Fruit fly (Drosophila melanogaster) whole organism, embryonic: ENCODE results near the gene CG8925.
A peak's percentile ranks its signal among the peaks of the same experiment; 100 is the strongest.

Source experiments
- Adf1 ChIP-seq: fragments of 200-800 bp; sonication (Bioruptor generic); IDR thresholded peaks from 2 replicates; pipeline ENCODE4 v1.3.6; 2022; ENCODE audit warnings: missing biosample characterization, missing genetic modification characterization
- Asciz ChIP-seq: fragments of 200-800 bp; sonication (Bioruptor generic); optimal IDR thresholded peaks from 2 replicates; lab custom pipeline; 2017; ENCODE audit warnings: missing biosample characterization, mild to moderate bottlenecking, missing genetic modification characterization, missing genetic modification reagents
- Atf6 ChIP-seq: fragments of 200-800 bp; sonication (Bioruptor generic); IDR thresholded peaks from 2 replicates; pipeline ENCODE4 v1.3.6; 2022; ENCODE audit warnings: missing biosample characterization, missing genetic modification characterization
- CG10209 ChIP-seq: fragments of 200-800 bp; sonication (Bioruptor generic); optimal IDR thresholded peaks from 3 replicates; lab custom pipeline; 2017; ENCODE audit warnings: missing biosample characterization, mild to moderate bottlenecking, missing genetic modification characterization, missing genetic modification reagents
- CG10431 ChIP-seq: fragments of 200-800 bp; sonication (Bioruptor generic); optimal IDR thresholded peaks from 3 replicates; lab custom pipeline; 2018; ENCODE audit warnings: missing biosample characterization, mild to moderate bottlenecking, missing genetic modification characterization
- CG12236 ChIP-seq: fragments of 200-800 bp; sonication (Bioruptor generic); optimal IDR thresholded peaks from 2 replicates; lab custom pipeline; 2016; ENCODE audit warnings: missing biosample characterization, missing genetic modification characterization
- CG12942 ChIP-seq: fragments of 200-800 bp; sonication (Bioruptor generic); optimal IDR thresholded peaks from 3 replicates; lab custom pipeline; 2016; ENCODE audit warnings: missing biosample characterization, missing genetic modification characterization
- CG13296 ChIP-seq: fragments of 200-800 bp; sonication (Bioruptor generic); optimal IDR thresholded peaks from 3 replicates; lab custom pipeline; 2018; ENCODE audit warnings: missing biosample characterization, mild to moderate bottlenecking, missing genetic modification characterization
- CG14050 ChIP-seq: fragments of 200-800 bp; sonication (Bioruptor generic); IDR thresholded peaks from 3 replicates; pipeline ENCODE4 v1.3.6; 2022; ENCODE audit warnings: missing biosample characterization, missing genetic modification characterization
- CG15269 ChIP-seq: fragments of 200-800 bp; sonication (Bioruptor generic); optimal IDR thresholded peaks from 2 replicates; lab custom pipeline; 2018; ENCODE audit warnings: missing biosample characterization, mild to moderate bottlenecking, missing genetic modification characterization, moderate library complexity
- CG1529 ChIP-seq: fragments of 200-800 bp; sonication (Bioruptor generic); optimal IDR thresholded peaks from 3 replicates; lab custom pipeline; 2018; ENCODE audit warnings: missing biosample characterization, missing genetic modification characterization
- CG15514 ChIP-seq: fragments of 200-800 bp; sonication (Bioruptor generic); optimal IDR thresholded peaks from 3 replicates; lab custom pipeline; 2017; ENCODE audit warnings: missing biosample characterization, missing genetic modification characterization, mild to moderate bottlenecking, moderate library complexity, missing genetic modification reagents
- CG18011 ChIP-seq: fragments of 200-800 bp; sonication (Bioruptor generic); optimal IDR thresholded peaks from 2 replicates; lab custom pipeline; 2017; ENCODE audit warnings: missing biosample characterization, missing genetic modification characterization, mild to moderate bottlenecking, moderate library complexity, missing genotype
- CG1832 ChIP-seq: fragments of 200-800 bp; sonication (Bioruptor generic); optimal IDR thresholded peaks from 2 replicates; lab custom pipeline; 2017; ENCODE audit warnings: missing biosample characterization, mild to moderate bottlenecking, missing genetic modification characterization, inconsistent platforms
- CG31365 ChIP-seq: fragments of 200-800 bp; sonication (Bioruptor generic); optimal IDR thresholded peaks from 2 replicates; lab custom pipeline; 2018; ENCODE audit warnings: missing biosample characterization, mild to moderate bottlenecking, missing genetic modification characterization
- CG3163 ChIP-seq: fragments of 200-800 bp; sonication (Bioruptor generic); optimal IDR thresholded peaks from 3 replicates; lab custom pipeline; 2016; ENCODE audit warnings: missing biosample characterization, missing genetic modification characterization
- CG3281 ChIP-seq: fragments of 200-800 bp; sonication (Bioruptor generic); optimal IDR thresholded peaks from 3 replicates; lab custom pipeline; 2017; ENCODE audit warnings: missing biosample characterization, mild to moderate bottlenecking, missing genetic modification characterization
- CG3407 ChIP-seq: fragments of 200-800 bp; sonication (Bioruptor generic); optimal IDR thresholded peaks from 2 replicates; lab custom pipeline; 2018; ENCODE audit warnings: missing biosample characterization, mild to moderate bottlenecking, missing genetic modification characterization
- CG4360 ChIP-seq: fragments of 200-800 bp; sonication (Bioruptor generic); IDR thresholded peaks from 2 replicates; pipeline ENCODE4 v1.3.6; 2022; ENCODE audit warnings: missing biosample characterization, missing genetic modification characterization
- CG5245 ChIP-seq: fragments of 200-800 bp; sonication (Bioruptor generic); optimal IDR thresholded peaks from 3 replicates; lab custom pipeline; 2016; ENCODE audit warnings: missing biosample characterization, missing genetic modification characterization
- CG6175 ChIP-seq: fragments of 200-800 bp; sonication (Bioruptor generic); IDR thresholded peaks from 3 replicates; pipeline ENCODE4 v1.3.6; 2022; ENCODE audit warnings: missing biosample characterization, missing genetic modification characterization
- CG6854 ChIP-seq: fragments of 200-800 bp; sonication (Bioruptor generic); optimal IDR thresholded peaks from 3 replicates; lab custom pipeline; 2017; ENCODE audit warnings: missing biosample characterization, mild to moderate bottlenecking, missing genetic modification characterization
- CG8290 ChIP-seq, 3 experiments: fragments of 200-800 bp; sonication (Bioruptor generic); optimal IDR thresholded peaks; 2 replicates each; lab custom pipeline; 2016 to 2019; ENCODE audit warnings: missing biosample characterization in 3 of 3, missing genetic modification characterization in 3 of 3, mild to moderate bottlenecking in 2 of 3, moderate library complexity in 1 of 3
- Chrac-16 ChIP-seq: fragments of 200-800 bp; sonication (Bioruptor generic); optimal IDR thresholded peaks from 3 replicates; lab custom pipeline; 2016; ENCODE audit warnings: missing biosample characterization, missing genetic modification characterization
- Doc2 ChIP-seq: fragments of 200-800 bp; sonication (Bioruptor generic); IDR thresholded peaks from 2 replicates; pipeline ENCODE4 v1.3.6; 2022; ENCODE audit warnings: missing biosample characterization, missing genetic modification characterization
- Drgx ChIP-seq: fragments of 200-800 bp; sonication (Bioruptor generic); IDR thresholded peaks from 2 replicates; pipeline ENCODE4 v1.3.6; 2022; ENCODE audit warnings: missing biosample characterization, missing genetic modification characterization
- E2f2 ChIP-seq: fragments of 200-800 bp; sonication (Bioruptor generic); IDR thresholded peaks from 2 replicates; pipeline ENCODE4 v1.3.6; 2022; ENCODE audit warnings: missing biosample characterization, missing genetic modification characterization
- Fer1 ChIP-seq: fragments of 200-800 bp; sonication (Bioruptor generic); optimal IDR thresholded peaks from 2 replicates; lab custom pipeline; 2017; ENCODE audit warnings: missing biosample characterization, mild to moderate bottlenecking, missing genetic modification characterization
- Hmr ChIP-seq: fragments of 200-800 bp; sonication (Bioruptor generic); optimal IDR thresholded peaks from 3 replicates; lab custom pipeline; 2017; ENCODE audit warnings: mild to moderate bottlenecking, missing biosample characterization, missing genetic modification reagents, missing genetic modification characterization
- Lhr ChIP-seq: fragments of 200-800 bp; sonication (Bioruptor generic); optimal IDR thresholded peaks from 3 replicates; lab custom pipeline; 2017; ENCODE audit warnings: mild to moderate bottlenecking, missing biosample characterization, missing genetic modification reagents, missing genetic modification characterization
- NFAT ChIP-seq: fragments of 200-800 bp; sonication (Bioruptor generic); IDR thresholded peaks from 2 replicates; pipeline ENCODE4 v1.3.6; 2022; ENCODE audit warnings: missing biosample characterization, missing genetic modification characterization
- Oli ChIP-seq: fragments of 200-800 bp; sonication (Bioruptor generic); optimal IDR thresholded peaks from 2 replicates; lab custom pipeline; 2018; ENCODE audit warnings: missing biosample characterization, mild to moderate bottlenecking, missing genetic modification characterization, moderate library complexity
- Poxn ChIP-seq: fragments of 200-800 bp; sonication (Bioruptor generic); IDR thresholded peaks from 2 replicates; pipeline ENCODE4 v1.3.6; 2022; ENCODE audit warnings: missing biosample characterization, missing genetic modification characterization
- Sry-δ ChIP-seq: fragments of 200-800 bp; sonication (Bioruptor generic); optimal IDR thresholded peaks from 2 replicates; lab custom pipeline; 2016; ENCODE audit warnings: missing biosample characterization, missing genetic modification characterization
- Vsx1 ChIP-seq: fragments of 200-800 bp; sonication (Bioruptor generic); optimal IDR thresholded peaks from 2 replicates; lab custom pipeline; 2017; ENCODE audit warnings: missing biosample characterization, mild to moderate bottlenecking, missing genetic modification characterization, missing genetic modification reagents
- ash1 ChIP-seq: fragments of 200-800 bp; sonication (Bioruptor generic); optimal IDR thresholded peaks from 2 replicates; lab custom pipeline; 2018; ENCODE audit warnings: missing biosample characterization, mild to moderate bottlenecking, missing genetic modification characterization
- ci ChIP-seq: fragments of 200-800 bp; sonication (Bioruptor generic); IDR thresholded peaks from 3 replicates; pipeline ENCODE4 v1.3.6; 2022; ENCODE audit warnings: missing biosample characterization, missing genetic modification characterization
- esg ChIP-seq: fragments of 200-800 bp; sonication (Bioruptor generic); conservative IDR thresholded peaks from 2 replicates; pipeline ENCODE4 v1.3.6; 2022; ENCODE audit warnings: missing biosample characterization, missing genetic modification characterization
- exex ChIP-seq: fragments of 200-800 bp; sonication (Bioruptor generic); optimal IDR thresholded peaks from 4 replicates; lab custom pipeline; 2018; ENCODE audit warnings: missing biosample characterization, mild to moderate bottlenecking, missing genetic modification characterization, moderate library complexity
- eyg ChIP-seq: fragments of 200-800 bp; sonication (Bioruptor generic); optimal IDR thresholded peaks from 3 replicates; lab custom pipeline; 2016; ENCODE audit warnings: missing biosample characterization, missing genetic modification characterization
- kah ChIP-seq: fragments of 200-800 bp; sonication (Bioruptor generic); optimal IDR thresholded peaks from 2 replicates; lab custom pipeline; 2018; ENCODE audit warnings: missing biosample characterization, mild to moderate bottlenecking, missing genetic modification characterization
- ken ChIP-seq: fragments of 200-800 bp; sonication (Bioruptor generic); IDR thresholded peaks from 3 replicates; pipeline ENCODE4 v1.3.6; 2022; ENCODE audit warnings: missing biosample characterization, missing genetic modification characterization
- otp ChIP-seq: fragments of 200-800 bp; sonication (Bioruptor generic); IDR thresholded peaks from 3 replicates; pipeline ENCODE4, ENCODE4 v1.3.6; 2022; ENCODE audit warnings: missing biosample characterization, missing genetic modification characterization
- pfk ChIP-seq: fragments of 200-800 bp; sonication (Bioruptor generic); optimal IDR thresholded peaks from 2 replicates; lab custom pipeline; 2018; ENCODE audit warnings: missing biosample characterization, mild to moderate bottlenecking, missing genetic modification characterization, moderate library complexity
- ranshi ChIP-seq: fragments of 200-800 bp; sonication (Bioruptor generic); IDR thresholded peaks from 2 replicates; pipeline ENCODE4 v1.3.6; 2022; ENCODE audit warnings: missing biosample characterization, missing genetic modification characterization
- slbo ChIP-seq: fragments of 200-800 bp; sonication (Bioruptor generic); IDR thresholded peaks from 2 replicates; pipeline ENCODE4 v1.3.6; 2022; ENCODE audit warnings: missing biosample characterization, missing genetic modification characterization
- toy ChIP-seq: fragments of 200-800 bp; sonication (Bioruptor generic); IDR thresholded peaks from 2 replicates; pipeline ENCODE4 v1.3.6; 2022; ENCODE audit warnings: missing biosample characterization, missing genetic modification characterization
- trem ChIP-seq: fragments of 200-800 bp; optimal IDR thresholded peaks from 3 replicates; lab custom pipeline; 2019; ENCODE audit warnings: missing biosample characterization, mild to moderate bottlenecking, missing genetic modification characterization, moderate library complexity

The CG8925 gene

DNA sequence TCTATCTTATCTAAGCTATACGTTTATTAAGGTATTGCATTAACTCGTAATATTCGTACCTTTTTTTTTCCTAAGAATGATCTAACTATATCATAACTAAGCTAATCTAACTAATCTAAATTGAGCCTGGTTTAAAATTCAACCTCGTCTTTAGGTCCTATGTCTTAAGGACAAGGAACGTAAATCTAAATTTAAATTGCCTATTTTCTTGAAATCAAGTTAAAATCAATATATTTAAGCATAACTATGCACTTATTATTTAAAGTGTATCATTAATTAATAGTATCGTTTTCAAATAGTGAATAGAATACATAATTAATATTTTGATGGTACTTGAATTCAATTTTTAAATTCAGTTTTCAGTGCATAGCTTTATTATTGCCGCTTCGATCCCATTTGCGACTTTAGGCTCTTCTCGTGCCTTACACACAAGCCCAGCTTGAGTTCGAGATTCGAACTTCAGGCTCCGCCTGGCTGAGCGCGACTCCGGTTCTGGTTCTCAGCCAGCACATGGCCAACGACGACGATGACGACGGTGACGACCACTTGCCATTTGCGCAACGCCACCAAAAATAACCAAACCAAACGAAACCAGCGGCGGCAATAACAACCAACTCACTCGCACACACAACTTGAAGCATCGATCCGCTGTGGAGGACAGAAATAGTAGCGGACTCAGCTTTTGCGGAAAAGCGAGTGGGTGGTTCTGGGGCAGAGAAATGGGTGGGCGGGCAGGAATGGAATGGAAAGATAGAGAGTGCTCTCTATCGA is 39.2 kb downstream of the CG8925 start (continued):
- TF ChIP-seq Fer1 (GFP tag; lab: Kevin White, UChicago): no peak
- peak; percentile 11 for TF ChIP-seq CG6854 (GFP tag; lab: Kevin White, UChicago)
- no peak for TF ChIP-seq CG1529 (GFP tag; lab: Kevin White, UChicago)
- peak; percentile 33; the same call in 1 of the 2 replicates for TF ChIP-seq slbo
- TF ChIP-seq CG10431 (GFP tag; lab: Kevin White, UChicago): no peak
- TF ChIP-seq otp (GFP tag; lab: Robert Waterston, UW): 0 out of 3 replicates have a peak, but pooled peaks have one; percentile 18
- no peak for TF ChIP-seq Oli
- TF ChIP-seq Atf6: peak; percentile 33; the same call in 1 of the 2 replicates
- peak; percentile 5 for TF ChIP-seq CG31365 (tag; lab: Kevin White, UChicago)
- TF ChIP-seq ranshi (GFP tag; lab: Robert Waterston, UW): 0 out of 2 replicates have a peak, but pooled peaks have one; percentile 20
- peak; percentile 4 for TF ChIP-seq CG1832
- TF ChIP-seq CG18011: no peak
- 0 out of 2 replicates have a peak, but pooled peaks have one; percentile 16 for TF ChIP-seq CG4360 (GFP tag; lab: Robert Waterston, UW)
- peak; percentile 21 for TF ChIP-seq CG15514 (GFP tag; lab: Kevin White, UChicago)
- TF ChIP-seq CG15269 (tag; lab: Kevin White, UChicago): peak; percentile 18
- TF ChIP-seq CG3281 (GFP tag; lab: Kevin White, UChicago): no peak
- TF ChIP-seq NFAT (GFP tag; lab: Robert Waterston, UW): no peak
- TF ChIP-seq Asciz: no peak
- TF ChIP-seq E2f2 (GFP tag; lab: Robert Waterston, UW): peak; percentile 13; the same call in 1 of the 2 replicates
- peak; percentile 7; the same call in 1 of the 2 replicates for TF ChIP-seq Drgx (GFP tag; lab: Robert Waterston, UW)
- TF ChIP-seq CG14050 (GFP tag; lab: Robert Waterston, UW): no peak; the same call in 2 of the 3 replicates
- 0 out of 3 replicates have a peak, but pooled peaks have one; percentile 30 for TF ChIP-seq ken (GFP tag; lab: Robert Waterston, UW)
- no peak for TF ChIP-seq Poxn (GFP tag; lab: Robert Waterston, UW)
- TF ChIP-seq Sry-δ (GFP tag; lab: Kevin White, UChicago): no peak
- TF ChIP-seq CG5245 (GFP tag; lab: Kevin White, UChicago): no peak
- no peak for TF ChIP-seq CG12942 (GFP tag; lab: Kevin White, UChicago)
- peak; percentile 25 for TF ChIP-seq Hmr (GFP tag; lab: Kevin White, UChicago)
- TF ChIP-seq Doc2: no peak
- TF ChIP-seq CG3163 (GFP tag; lab: Kevin White, UChicago): no peak
- TF ChIP-seq trem (tag; lab: Kevin White, UChicago): no peak
- TF ChIP-seq CG8290 (GFP tag; optimal IDR thresholded peaks at IDR 0.05; lab: Kevin White, UChicago): no peak
- TF ChIP-seq CG8290 (tag; optimal IDR thresholded peaks at IDR 0.05; lab: Kevin White, UChicago): peak in 1 of 2 experiments; percentile 70
- no peak for TF ChIP-seq Chrac-16
- TF ChIP-seq kah (GFP tag; lab: Kevin White, UChicago): peak; percentile 46
- no peak for TF ChIP-seq CG3407 (GFP tag; lab: Kevin White, UChicago)
- TF ChIP-seq Lhr (GFP tag; lab: Kevin White, UChicago): no peak
- no peak for TF ChIP-seq toy (GFP tag; lab: Robert Waterston, UW)
- TF ChIP-seq pfk (GFP tag; lab: Kevin White, UChicago): no peak
- TF ChIP-seq eyg: no peak
- TF ChIP-seq CG13296: no peak
- no peak for TF ChIP-seq CG10209
- TF ChIP-seq ash1 (GFP tag; lab: Kevin White, UChicago): peak; percentile 7
- TF ChIP-seq Adf1 (GFP tag; lab: Robert Waterston, UW): peak; percentile 41; the same call in 1 of the 2 replicates
- TF ChIP-seq CG6175 (GFP tag; lab: Robert Waterston, UW): peak; percentile 80
- no peak for TF ChIP-seq Vsx1 (GFP tag; lab: Kevin White, UChicago)
- no peak for TF ChIP-seq esg (GFP tag; lab: Robert Waterston, UW)
- TF ChIP-seq exex (tag; lab: Kevin White, UChicago): no peak
- TF ChIP-seq CG12236 (GFP tag; lab: Kevin White, UChicago): no peak
- peak; percentile 77; the same call in 2 of the 3 replicates for TF ChIP-seq ci (GFP tag; lab: Robert Waterston, UW)
